Worm (Caenorhabditis elegans) whole organism, L1 larva: ENCODE results near the gene ncx-6.

Experiments
- C34B4.2 ChIP-seq: sonication (generic microtip); optimal IDR thresholded peaks from 2 replicates; lab custom pipeline; 2017; ENCODE audit warnings: mild to moderate bottlenecking, missing genetic modification characterization, missing compliant biosample characterization
- Y116A8C.19 ChIP-seq: sonication (generic microtip); optimal IDR thresholded peaks from 2 replicates; lab custom pipeline; 2016; ENCODE audit warnings: missing compliant biosample characterization, missing genetic modification characterization, borderline replicate concordance
- aha-1 ChIP-seq: fragments of 150-350 bp; optimal IDR thresholded peaks from 2 replicates; lab custom pipeline; 2014; ENCODE audit warnings: missing biosample characterization, missing genetic modification characterization
- aly-2 ChIP-seq: fragments of 150-350 bp; optimal IDR thresholded peaks from 2 replicates; lab custom pipeline; 2014; ENCODE audit warnings: missing biosample characterization, missing genetic modification characterization
- blmp-1 ChIP-seq: fragments of 150-350 bp; optimal IDR thresholded peaks from 2 replicates; lab custom pipeline; 2014; ENCODE audit warnings: missing biosample characterization, missing genetic modification characterization
- ceh-8 ChIP-seq: fragments of 200-800 bp; sonication (Bioruptor generic); optimal IDR thresholded peaks from 2 replicates; lab custom pipeline; 2018; ENCODE audit warnings: mild to moderate bottlenecking, missing genetic modification characterization, moderate library complexity, missing compliant biosample characterization
- ceh-90 ChIP-seq: sonication (generic microtip); optimal IDR thresholded peaks from 2 replicates; lab custom pipeline; 2016; ENCODE audit warnings: missing genetic modification characterization, missing compliant biosample characterization
- dsc-1 ChIP-seq: sonication (generic microtip); optimal IDR thresholded peaks from 2 replicates; lab custom pipeline; 2016; ENCODE audit warnings: mild to moderate bottlenecking, missing genetic modification characterization, missing compliant biosample characterization
- efl-3 ChIP-seq: fragments of 200-800 bp; sonication (Bioruptor generic); optimal IDR thresholded peaks from 2 replicates; lab custom pipeline; 2018; ENCODE audit warnings: mild to moderate bottlenecking, missing genetic modification characterization, missing compliant biosample characterization
- egl-13 ChIP-seq: sonication (generic microtip); optimal IDR thresholded peaks from 2 replicates; lab custom pipeline; 2016; ENCODE audit warnings: missing genotype, missing genetic modification reagents, missing genetic modification characterization, missing compliant biosample characterization
- egl-27 ChIP-seq, 2 experiments: fragments of 150-350 bp in 1 of 2; sonication (generic microtip); optimal IDR thresholded peaks; 3 replicates each; lab custom pipeline; 2017 to 2018; ENCODE audit warnings: missing biosample characterization in 2 of 2, missing genetic modification characterization in 2 of 2, missing genetic modification reagents in 2 of 2
- elt-2 ChIP-seq: sonication (generic microtip); optimal IDR thresholded peaks from 2 replicates; lab custom pipeline; 2016; ENCODE audit warnings: missing genetic modification characterization, mild to moderate bottlenecking, inconsistent platforms, missing compliant biosample characterization, missing genetic modification reagents
- elt-3 ChIP-seq, 6 experiments: fragments of 150-350 bp in 1 of 6; sonication (generic microtip); optimal IDR thresholded peaks; 2 replicates each; lab custom pipeline; 2017 to 2018; ENCODE audit warnings: missing biosample characterization in 6 of 6, missing genetic modification characterization in 6 of 6, inconsistent platforms in 1 of 6
- fkh-8 ChIP-seq: sonication (generic microtip); optimal IDR thresholded peaks from 2 replicates; lab custom pipeline; 2016; ENCODE audit warnings: mild to moderate bottlenecking, missing genetic modification characterization, missing compliant biosample characterization
- fos-1 ChIP-seq: fragments of 150-350 bp; optimal IDR thresholded peaks from 2 replicates; lab custom pipeline; 2014; ENCODE audit warnings: missing biosample characterization, missing genetic modification characterization
- grh-1 ChIP-seq: fragments of 200-800 bp; sonication (Bioruptor generic); IDR thresholded peaks from 2 replicates; pipeline ENCODE4 v1.3.6; 2022; ENCODE audit warnings: missing genetic modification reagents, missing genetic modification characterization, missing compliant biosample characterization
- hlh-17 ChIP-seq: fragments of 200-800 bp; sonication (Bioruptor generic); optimal IDR thresholded peaks from 2 replicates; lab custom pipeline; 2018; ENCODE audit warnings: missing genetic modification characterization, mild to moderate bottlenecking, missing compliant biosample characterization, moderate library complexity, borderline replicate concordance
- irx-1 ChIP-seq: sonication (generic microtip); optimal IDR thresholded peaks from 2 replicates; lab custom pipeline; 2016; ENCODE audit warnings: missing genetic modification characterization, missing compliant biosample characterization
- isw-1 ChIP-seq: fragments of 200-800 bp; sonication (Bioruptor generic); IDR thresholded peaks from 2 replicates; pipeline ENCODE4 v1.3.6; 2022; ENCODE audit warnings: missing genetic modification characterization, missing compliant biosample characterization
- jun-1 ChIP-seq: fragments of 150-350 bp; optimal IDR thresholded peaks from 2 replicates; lab custom pipeline; 2014; ENCODE audit warnings: missing biosample characterization, missing genetic modification reagents, missing genetic modification characterization
- lin-13 ChIP-seq: fragments of 150-350 bp; optimal IDR thresholded peaks from 2 replicates; lab custom pipeline; 2014; ENCODE audit warnings: missing biosample characterization, missing genetic modification reagents, missing genetic modification characterization
- lin-15B ChIP-seq: fragments of 150-350 bp; sonication (generic microtip); optimal IDR thresholded peaks from 3 replicates; lab custom pipeline; 2014; ENCODE audit warnings: missing biosample characterization, missing genetic modification characterization
- lin-35 ChIP-seq, 2 experiments: fragments of 150-350 bp; optimal IDR thresholded peaks; 2 replicates each; lab custom pipeline; 2014; ENCODE audit warnings: missing biosample characterization in 2 of 2, missing genetic modification characterization in 2 of 2, missing genetic modification reagents in 2 of 2
- lir-3 ChIP-seq: sonication (generic microtip); optimal IDR thresholded peaks from 2 replicates; lab custom pipeline; 2016; ENCODE audit warnings: mild to moderate bottlenecking, missing genetic modification characterization, moderate library complexity, missing compliant biosample characterization; ENCODE audit not compliant: poor library complexity
- mdl-1 ChIP-seq, 2 experiments: fragments of 150-350 bp; optimal IDR thresholded peaks; 2 replicates each; lab custom pipeline; 2014 to 2017; ENCODE audit warnings: missing biosample characterization in 2 of 2, missing genetic modification characterization in 2 of 2, inconsistent platforms in 1 of 2
- nhr-12 ChIP-seq: sonication (generic microtip); optimal IDR thresholded peaks from 2 replicates; lab custom pipeline; 2017; ENCODE audit warnings: missing biosample characterization, missing genetic modification characterization
- nhr-19 ChIP-seq: fragments of 200-800 bp; sonication (Bioruptor generic); conservative IDR thresholded peaks from 2 replicates; pipeline ENCODE4 v1.3.6; 2022; ENCODE audit warnings: missing genetic modification characterization, missing compliant biosample characterization
- nhr-20 ChIP-seq: sonication (generic microtip); optimal IDR thresholded peaks from 2 replicates; lab custom pipeline; 2016; ENCODE audit warnings: mild to moderate bottlenecking, missing genetic modification characterization, missing compliant biosample characterization
- nhr-28 ChIP-seq: fragments of 150-350 bp; optimal IDR thresholded peaks from 2 replicates; lab custom pipeline; 2014; ENCODE audit warnings: missing biosample characterization, missing genetic modification characterization
- nhr-47 ChIP-seq: sonication (generic microtip); optimal IDR thresholded peaks from 2 replicates; lab custom pipeline; 2016; ENCODE audit warnings: mild to moderate bottlenecking, missing genetic modification characterization, moderate library complexity, missing compliant biosample characterization
- nhr-71 ChIP-seq: sonication (generic microtip); optimal IDR thresholded peaks from 2 replicates; lab custom pipeline; 2016; ENCODE audit warnings: mild to moderate bottlenecking, missing genetic modification characterization, moderate library complexity, missing compliant biosample characterization
- nhr-84 ChIP-seq: sonication (generic microtip); optimal IDR thresholded peaks from 2 replicates; lab custom pipeline; 2017; ENCODE audit warnings: missing biosample characterization, missing genetic modification characterization
- pax-3 ChIP-seq: fragments of 200-800 bp; sonication (Bioruptor generic); optimal IDR thresholded peaks from 2 replicates; lab custom pipeline; 2018; ENCODE audit warnings: mild to moderate bottlenecking, missing genetic modification characterization, moderate library complexity, missing compliant biosample characterization
- pqm-1 ChIP-seq: sonication (generic microtip); optimal IDR thresholded peaks from 3 replicates; lab custom pipeline; 2017; ENCODE audit warnings: missing biosample characterization, missing genetic modification characterization
- skn-1 ChIP-seq: fragments of 150-350 bp; optimal IDR thresholded peaks from 2 replicates; lab custom pipeline; 2014; ENCODE audit warnings: missing biosample characterization, missing genetic modification characterization
- snpc-4 ChIP-seq: fragments of 150-350 bp; optimal IDR thresholded peaks from 2 replicates; lab custom pipeline; 2014; ENCODE audit warnings: missing biosample characterization, missing genetic modification characterization
- sox-4 ChIP-seq: sonication (generic microtip); optimal IDR thresholded peaks from 2 replicates; lab custom pipeline; 2016; ENCODE audit warnings: missing genetic modification characterization, missing compliant biosample characterization
- sptf-1 ChIP-seq: fragments of 150-350 bp; optimal IDR thresholded peaks from 2 replicates; lab custom pipeline; 2014; ENCODE audit warnings: missing biosample characterization, missing genetic modification characterization
- tlp-1 ChIP-seq: fragments of 150-350 bp; optimal IDR thresholded peaks from 2 replicates; lab custom pipeline; 2014; ENCODE audit warnings: missing biosample characterization, missing genetic modification characterization
- unc-130 ChIP-seq: fragments of 150-350 bp; optimal IDR thresholded peaks from 2 replicates; lab custom pipeline; 2017; ENCODE audit warnings: missing biosample characterization, missing genetic modification characterization, inconsistent platforms
- unc-30 ChIP-seq: sonication (generic microtip); optimal IDR thresholded peaks from 2 replicates; lab custom pipeline; 2017; ENCODE audit warnings: missing biosample characterization, missing genetic modification characterization
- unc-62 ChIP-seq: fragments of 150-350 bp; optimal IDR thresholded peaks from 2 replicates; lab custom pipeline; 2014; ENCODE audit warnings: missing biosample characterization, missing genetic modification reagents, missing genetic modification characterization
- unc-86 ChIP-seq: sonication (generic microtip); optimal IDR thresholded peaks from 2 replicates; lab custom pipeline; 2016; ENCODE audit warnings: missing genetic modification characterization, missing compliant biosample characterization
- unc-98 ChIP-seq: fragments of 200-800 bp; sonication (Bioruptor generic); IDR thresholded peaks from 2 replicates; pipeline ENCODE4 v1.3.6; 2022; ENCODE audit warnings: missing genetic modification characterization, missing compliant biosample characterization
- xbp-1 ChIP-seq: sonication (generic microtip); optimal IDR thresholded peaks from 2 replicates; lab custom pipeline; 2016; ENCODE audit warnings: missing genetic modification characterization, missing compliant biosample characterization
- zag-1 ChIP-seq: fragments of 150-350 bp; optimal IDR thresholded peaks from 2 replicates; lab custom pipeline; 2014; ENCODE audit warnings: missing biosample characterization, missing genetic modification characterization
- ztf-11 ChIP-seq, 2 experiments: sonication (generic microtip); optimal IDR thresholded peaks; 2 replicates each; lab custom pipeline; 2016 to 2017; ENCODE audit warnings: missing genetic modification characterization in 2 of 2, missing biosample characterization in 1 of 2, missing compliant biosample characterization in 1 of 2
- ztf-4 ChIP-seq: fragments of 150-350 bp; optimal IDR thresholded peaks from 2 replicates; lab custom pipeline; 2014; ENCODE audit warnings: missing biosample characterization, missing genetic modification characterization

ncx-6 gene

DNA sequence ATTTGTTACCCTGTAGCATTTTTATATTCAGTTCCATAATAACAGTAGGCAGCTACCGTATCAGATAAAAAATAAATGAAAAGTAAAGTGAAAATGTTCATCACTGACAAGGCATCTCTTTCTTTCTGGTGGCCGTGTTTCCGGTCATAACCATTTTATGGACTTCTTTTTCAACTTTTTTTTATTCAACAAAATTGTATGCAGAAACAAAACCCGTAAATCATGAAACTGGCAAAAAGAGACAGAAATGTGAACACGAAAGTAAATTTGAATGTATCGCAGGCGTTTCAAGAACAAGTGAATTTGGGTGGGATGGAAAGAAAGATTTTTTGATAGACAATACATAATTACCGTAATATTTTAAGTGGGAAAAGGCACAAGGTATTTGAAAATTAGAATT is 11.4 kb upstream of the ncx-6 start, which contains the start of gene clec-162:
TSS of gene clec-162 (minus strand) at position 101 of the 400 bp plus-strand sequence.
- TF ChIP-seq aha-1 (tag; lab: Kevin White, UChicago): no peak
- TF ChIP-seq, all 84 proteins: peak for 0

DNA sequence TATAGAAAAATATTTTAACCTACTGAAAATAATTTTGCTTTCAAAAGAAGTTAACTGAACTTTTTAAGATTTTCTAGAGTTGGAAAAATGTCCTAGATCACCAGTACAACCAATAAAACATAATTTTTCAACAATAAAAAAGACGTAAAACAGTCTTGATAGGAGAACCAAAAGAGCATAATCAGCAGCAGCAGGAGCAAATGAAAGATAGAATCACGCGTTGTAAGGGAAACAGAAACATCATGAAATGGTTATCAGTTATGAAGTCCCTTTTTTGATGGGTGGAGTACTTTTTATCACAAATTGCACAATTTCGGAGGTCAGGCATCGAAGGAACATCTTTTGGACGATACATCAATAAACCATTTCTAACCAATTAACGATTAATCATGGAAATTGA is 8.2 kb upstream of the ncx-6 start:
- TF ChIP-seq nhr-71 (tag; lab: Kevin White, UChicago) (peak; percentile 8), sptf-1 (tag; lab: Kevin White, UChicago) (no peak), ztf-11 (tag; optimal IDR thresholded peaks at IDR 0.05; lab: Kevin White, UChicago) (no peak), ceh-90 (no peak), isw-1 (GFP tag; lab: Robert Waterston, UW) (no peak), irx-1 (tag; lab: Kevin White, UChicago) (no peak), elt-3 (tag; optimal IDR thresholded peaks at IDR 0.05; lab: Kevin White, UChicago) (no peak), lin-13 (GFP tag; lab: Kevin White, UChicago) (no peak), dsc-1 (no peak), pax-3 (tag; lab: Kevin White, UChicago) (no peak), elt-2 (tag; lab: Kevin White, UChicago) (peak; percentile 91), sox-4 (tag; lab: Kevin White, UChicago) (no peak), nhr-20 (tag; lab: Kevin White, UChicago) (peak; percentile 5), lin-35 (GFP tag; optimal IDR thresholded peaks at IDR 0.05; lab: Kevin White, UChicago) (peak in 1 of 2 experiments; percentile 26), tlp-1 (tag; lab: Kevin White, UChicago) (peak; percentile 59), nhr-19 (GFP tag; lab: Robert Waterston, UW) (no peak), unc-130 (tag; lab: Kevin White, UChicago) (no peak), nhr-28 (no peak), aly-2 (tag; lab: Kevin White, UChicago) (no peak), unc-30 (tag; lab: Kevin White, UChicago) (no peak), xbp-1 (tag; lab: Kevin White, UChicago) (no peak), ztf-4 (tag; lab: Kevin White, UChicago) (no peak), zag-1 (tag; lab: Kevin White, UChicago) (no peak), blmp-1 (tag; lab: Kevin White, UChicago) (no peak), efl-3 (GFP tag; lab: Kevin White, UChicago) (no peak), lin-15B (tag; lab: Kevin White, UChicago) (no peak), skn-1 (no peak), ceh-8 (GFP tag; lab: Kevin White, UChicago) (no peak), fkh-8 (tag; lab: Kevin White, UChicago) (no peak), unc-86 (tag; lab: Kevin White, UChicago) (no peak), egl-13 (tag; lab: Kevin White, UChicago) (no peak), grh-1 (GFP tag; lab: Robert Waterston, UW) (no peak), hlh-17 (GFP tag; lab: Kevin White, UChicago) (no peak), Y116A8C.19 (tag; lab: Kevin White, UChicago) (no peak), jun-1 (tag; lab: Kevin White, UChicago) (no peak), pqm-1 (tag; lab: Kevin White, UChicago) (peak; percentile 44)

DNA sequence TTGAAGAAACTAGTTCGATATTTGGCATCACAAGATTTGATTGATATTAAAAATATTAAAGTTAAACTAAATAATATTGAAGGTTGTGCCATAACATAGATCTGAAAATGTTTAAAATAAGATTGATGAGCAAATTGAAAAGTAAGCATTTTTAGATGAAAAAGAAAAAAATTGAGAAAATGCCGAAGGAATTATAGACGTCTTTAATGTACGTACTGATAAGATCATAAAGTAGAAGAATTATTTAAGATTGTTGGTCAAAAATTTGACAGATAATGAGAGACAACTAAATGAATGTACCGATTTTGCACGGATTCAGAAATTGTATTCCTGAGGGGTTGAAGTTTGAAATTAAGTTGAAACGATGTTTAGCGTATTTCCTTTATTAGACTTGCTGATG is 6.4 kb upstream of the ncx-6 start, which contains the start of gene ncx-7:
TSS of gene ncx-7 (minus strand) at position 101 of the 400 bp plus-strand sequence.
- peak; percentile 39 for TF ChIP-seq elt-2 (tag; lab: Kevin White, UChicago)
- no peak for TF ChIP-seq fos-1 (tag; lab: Kevin White, UChicago)

DNA sequence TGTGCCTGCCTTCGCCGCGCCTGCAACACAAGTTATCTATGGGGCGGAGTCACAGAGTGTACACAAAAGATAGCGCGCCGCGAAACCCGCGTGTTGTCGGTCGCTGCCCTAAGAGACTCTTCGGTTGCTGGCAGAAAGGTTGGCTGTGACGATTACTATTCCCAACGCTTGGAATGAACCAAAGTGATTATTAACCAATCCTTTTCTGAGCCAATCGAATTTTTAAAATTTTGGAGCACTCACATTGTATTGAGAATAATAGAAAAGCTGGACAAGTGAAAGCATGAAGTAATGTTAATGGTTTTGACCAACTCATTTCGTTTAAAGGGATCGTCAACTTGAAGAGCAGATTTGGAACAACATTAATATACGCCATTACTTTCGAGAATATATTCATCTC is 3.5 kb upstream of the ncx-6 start:
- TF ChIP-seq egl-27 (tag; optimal IDR thresholded peaks at IDR 0.05; lab: Kevin White, UChicago) (no peak), mdl-1 (tag; optimal IDR thresholded peaks at IDR 0.05; lab: Kevin White, UChicago) (peak in 1 of 2 experiments; percentile 54), nhr-84 (tag; lab: Kevin White, UChicago) (no peak), efl-3 (GFP tag; lab: Kevin White, UChicago) (no peak), lir-3 (tag; lab: Kevin White, UChicago) (peak; percentile 31), hlh-17 (GFP tag; lab: Kevin White, UChicago) (no peak), jun-1 (tag; lab: Kevin White, UChicago) (peak; percentile 4), elt-3 (tag; optimal IDR thresholded peaks at IDR 0.05; lab: Kevin White, UChicago) (peak in 4 of 6 experiments; percentile 3 to 14 (median 8)), snpc-4 (tag; lab: Kevin White, UChicago) (peak; percentile 99), sox-4 (tag; lab: Kevin White, UChicago) (no peak), unc-62 (GFP tag; lab: Kevin White, UChicago) (no peak), unc-98 (no peak; the same call in 1 of the 2 replicates), ztf-4 (tag; lab: Kevin White, UChicago) (peak; percentile 24), nhr-12 (no peak), C34B4.2 (tag; lab: Kevin White, UChicago) (no peak), nhr-47 (peak; percentile 84)
